Worm (Caenorhabditis elegans): Measurements from ENCODE around the gene H04J21.4.
A peak's percentile ranks its signal among the peaks of the same experiment; 100 is the strongest.

The H04J21.4 gene

DNA sequence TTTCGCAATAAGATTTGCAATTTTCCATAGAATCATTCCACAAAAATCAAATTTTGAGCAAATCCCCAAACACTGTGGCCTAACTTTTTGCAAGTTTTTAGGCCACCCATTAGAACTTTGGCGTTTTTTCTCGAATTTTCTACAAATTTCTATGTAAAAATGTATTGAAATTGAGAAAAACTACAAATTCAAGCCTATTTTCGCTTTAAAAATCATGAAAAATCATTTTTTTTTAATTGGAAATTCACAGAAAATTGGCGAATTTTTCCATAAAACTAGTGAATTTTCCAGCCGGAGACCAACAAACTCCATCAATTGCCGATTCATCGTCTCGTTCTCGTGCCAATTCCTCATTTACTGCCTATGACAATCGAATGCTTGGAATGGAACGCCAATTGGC, 18.4 kb downstream of the H04J21.4 start:
- TF ChIP-seq hlh-30 (tag; optimal IDR thresholded peaks at IDR 0.05; ENCODE audit: insufficient read depth) (no peak), T23F11.4 (GFP tag; optimal IDR thresholded peaks at IDR 0.05) (no peak), hlh-15 (tag; optimal IDR thresholded peaks at IDR 0.05) (no peak), syd-9 (tag; optimal IDR thresholded peaks at IDR 0.05) (no peak)

DNA sequence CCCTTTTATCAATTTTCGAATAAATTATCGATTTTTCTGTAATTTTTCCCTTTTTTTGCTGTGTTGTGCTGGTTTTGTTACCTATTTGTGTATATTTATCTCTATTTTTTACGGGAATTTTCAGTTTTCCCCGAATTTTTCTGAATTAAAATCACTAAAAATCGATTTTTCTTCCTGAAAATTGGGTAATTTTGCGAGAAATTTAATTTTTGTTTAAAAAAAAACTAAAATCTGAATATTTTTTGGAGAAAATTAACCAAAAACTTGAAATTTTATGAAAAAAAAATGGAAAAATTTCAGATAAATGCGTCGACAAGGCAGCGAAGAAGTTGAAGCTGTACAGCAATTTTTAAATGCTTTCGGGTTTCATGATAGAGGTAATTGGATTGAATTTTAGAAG, 21.0 kb downstream of the H04J21.4 start, which contains the start of gene gip-1:
gip-1 (plus strand) TSS at position 301 of the 400 bp plus-strand sequence.
- TF ChIP-seq pqm-1 (tag; optimal IDR thresholded peaks at IDR 0.05): no peak
- no peak for TF ChIP-seq elt-2 (tag; optimal IDR thresholded peaks at IDR 0.05)
- no peak for TF ChIP-seq hlh-15 (tag; optimal IDR thresholded peaks at IDR 0.05)
- TF ChIP-seq syd-9 (tag; optimal IDR thresholded peaks at IDR 0.05): no peak

DNA sequence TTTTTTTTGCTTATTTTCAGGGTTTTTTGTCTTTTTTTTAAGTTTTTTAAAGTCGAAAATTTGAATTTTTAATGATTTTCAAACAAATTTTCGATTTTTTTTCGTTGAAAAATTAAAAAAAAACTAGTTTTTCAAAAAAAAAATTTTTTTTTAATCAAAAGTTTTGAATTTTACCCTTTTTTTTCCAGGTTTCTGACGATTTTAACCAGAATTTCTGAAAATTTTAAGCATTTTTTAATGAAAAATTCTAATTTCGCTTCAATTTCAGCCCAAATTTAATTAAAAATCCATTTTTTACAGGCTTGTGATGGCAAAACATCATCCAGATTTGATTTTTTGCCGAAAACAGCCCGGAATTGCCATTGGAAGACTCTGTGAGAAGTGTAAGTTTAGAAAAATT, 25.1 kb downstream of the H04J21.4 start, which contains the start of gene phf-5:
phf-5 (plus strand) TSS at position 301 of the 400 bp plus-strand sequence.
- TF ChIP-seq K02D7.2 (tag; optimal IDR thresholded peaks at IDR 0.05) (no peak), ceh-18 (tag; optimal IDR thresholded peaks at IDR 0.05) (no peak), ceh-45 (GFP tag; IDR thresholded peaks at IDR 0.05) (no peak), C08G9.2 (tag; optimal IDR thresholded peaks at IDR 0.05) (no peak), madf-2 (tag; optimal IDR thresholded peaks at IDR 0.05) (no peak), hlh-30 (tag; optimal IDR thresholded peaks at IDR 0.05; ENCODE audit: insufficient read depth) (no peak), sox-2 (GFP tag; IDR thresholded peaks at IDR 0.05) (no peak), sox-4 (tag; optimal IDR thresholded peaks at IDR 0.05) (no peak), F13H6.1 (tag; optimal IDR thresholded peaks at IDR 0.05) (no peak), nfya-1 (tag; optimal IDR thresholded peaks at IDR 0.05) (no peak), ztf-16 (tag; optimal IDR thresholded peaks at IDR 0.05) (no peak), ets-4 (tag; optimal IDR thresholded peaks at IDR 0.05) (no peak), ceh-30 (tag; optimal IDR thresholded peaks at IDR 0.05) (no peak), pha-2 (tag; optimal IDR thresholded peaks at IDR 0.05) (no peak), mec-3 (tag; optimal IDR thresholded peaks at IDR 0.05; ENCODE audit: borderline replicate concordance) (no peak), hlh-13 (GFP tag; optimal IDR thresholded peaks at IDR 0.05) (no peak), zip-5 (tag; optimal IDR thresholded peaks at IDR 0.05) (no peak), fkh-10 (GFP tag; optimal IDR thresholded peaks at IDR 0.05) (no peak), unc-3 (GFP tag; conservative IDR thresholded peaks at IDR 0.05) (no peak), unc-3 (tag; optimal IDR thresholded peaks at IDR 0.05) (no peak)

DNA sequence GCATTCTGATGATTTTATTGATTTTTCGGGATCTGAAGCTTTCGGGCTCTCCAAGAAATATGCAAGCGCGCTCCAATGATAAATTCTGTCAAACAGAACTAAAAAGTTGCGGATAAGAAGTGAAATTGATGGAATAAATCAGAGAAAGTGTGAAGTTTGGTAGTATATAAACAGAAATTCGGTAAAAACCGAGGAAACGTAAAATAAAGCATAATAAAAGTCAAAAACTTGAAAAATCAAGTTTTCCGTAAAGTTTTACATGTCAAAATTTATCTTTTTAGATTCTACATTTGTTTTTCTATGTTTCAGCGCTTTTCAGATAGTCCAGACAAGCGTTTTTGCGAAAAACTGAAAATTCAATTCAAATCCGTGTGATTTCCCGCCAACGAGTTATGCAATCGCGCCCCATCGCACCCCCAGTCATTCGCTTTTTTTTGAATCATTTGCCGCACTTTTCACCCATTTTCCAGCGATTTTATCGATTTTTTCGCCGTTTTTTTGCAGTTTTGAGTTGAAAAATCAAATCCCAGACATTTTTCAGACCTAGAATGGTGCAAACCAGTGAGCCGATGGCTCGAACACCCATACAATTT, 37.2 kb downstream of the H04J21.4 start, which contains the start of the genes Y54F10BM.13 and ppm-1.D:
Y54F10BM.13 (minus strand) TSS at position 51 of the 593 bp plus-strand sequence.
ppm-1.D (plus strand) TSS at position 540 of the 593 bp plus-strand sequence.
- TF ChIP-seq ceh-30 (tag; optimal IDR thresholded peaks at IDR 0.05): no peak
- TF ChIP-seq ceh-31 (tag; optimal IDR thresholded peaks at IDR 0.05): peak; percentile 27
- no peak for TF ChIP-seq pha-4 (tag; optimal IDR thresholded peaks at IDR 0.05)
- no peak for TF ChIP-seq hlh-13 (GFP tag; optimal IDR thresholded peaks at IDR 0.05)
- no peak for TF ChIP-seq pqm-1 (tag; optimal IDR thresholded peaks at IDR 0.05)
- TF ChIP-seq tbx-7 (tag; optimal IDR thresholded peaks at IDR 0.05): no peak
- TF ChIP-seq lim-6 (tag; optimal IDR thresholded peaks at IDR 0.05): no peak
- TF ChIP-seq ref-2 (tag; optimal IDR thresholded peaks at IDR 0.05): no peak
- no peak for TF ChIP-seq pha-2 (tag; optimal IDR thresholded peaks at IDR 0.05)
- no peak for TF ChIP-seq unc-42 (tag; optimal IDR thresholded peaks at IDR 0.05)
- no peak for TF ChIP-seq fkh-6 (tag; optimal IDR thresholded peaks at IDR 0.05)
- no peak for TF ChIP-seq ceh-6 (GFP tag; optimal IDR thresholded peaks at IDR 0.05)
- TF ChIP-seq rnt-1 (tag; optimal IDR thresholded peaks at IDR 0.05): peak; percentile 2
- peak; percentile 26 for TF ChIP-seq ceh-48 (tag; optimal IDR thresholded peaks at IDR 0.05)
- peak; percentile 28 for TF ChIP-seq elt-2 (tag; optimal IDR thresholded peaks at IDR 0.05)
- peak; percentile 18 for TF ChIP-seq nfya-1 (tag; optimal IDR thresholded peaks at IDR 0.05)
- TF ChIP-seq dve-1 (tag; optimal IDR thresholded peaks at IDR 0.05): no peak

Measured in whole organism, late embryonic.